Worm (Caenorhabditis elegans): Measurements from ENCODE around the gene pud-3.
"Not testable (repeated sequence)": the region's sequence is repeated elsewhere in the genome, so short reads cannot be mapped to it uniquely, and the experiment has no call there.

The pud-3 gene

DNA sequence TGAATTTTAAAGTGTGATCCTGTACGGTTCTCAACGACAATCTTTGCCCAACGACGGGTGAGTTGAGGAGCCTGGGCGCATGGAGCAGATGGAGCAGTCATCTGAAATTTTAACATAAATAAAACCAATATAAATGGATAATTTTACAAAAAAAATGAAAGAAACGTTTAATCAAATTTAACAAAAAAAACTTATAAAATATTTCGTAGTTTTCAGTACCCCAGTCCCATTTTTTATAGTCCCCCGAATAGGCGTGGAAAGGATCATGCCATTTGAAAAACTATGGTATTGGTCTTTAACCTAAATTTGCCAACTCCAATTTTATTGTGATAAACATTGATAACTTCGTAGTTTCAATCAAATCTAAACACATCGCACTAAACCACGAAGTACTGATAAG, at the start of gene pud-3:
pud-3 (minus strand) TSS at position 101 of the 400 bp plus-strand sequence.
- TF ChIP-seq unc-62 (GFP tag; optimal IDR thresholded peaks at IDR 0.05): no peak

- TF ChIP-seq unc-62 (GFP tag; optimal IDR thresholded peaks at IDR 0.05): no peak
Observed at ce11 chrV:2343572-2343971, 18.6 kb upstream of the pud-3 start.

DNA sequence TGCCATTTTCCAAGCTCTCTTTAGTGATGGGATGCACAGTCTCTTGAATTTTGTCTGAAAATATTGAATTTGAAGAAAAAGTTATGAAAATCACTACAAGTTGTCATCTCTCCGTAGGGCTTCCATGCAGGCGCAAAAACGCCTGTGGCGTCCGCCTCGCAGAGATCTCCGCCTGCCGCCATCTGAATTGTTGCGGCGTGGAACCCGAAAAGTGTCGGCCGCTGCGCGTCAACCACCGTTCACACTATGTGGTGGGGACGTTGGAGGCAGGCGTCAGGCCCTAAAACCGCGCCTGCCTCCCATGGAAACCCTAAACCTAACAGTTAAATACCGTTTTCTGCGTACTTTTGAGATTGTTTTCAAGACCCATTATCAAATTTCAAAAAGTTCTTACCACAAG, 17.1 kb upstream of the pud-3 start:
- no peak for TF ChIP-seq unc-62 (GFP tag; optimal IDR thresholded peaks at IDR 0.05)

- TF ChIP-seq unc-62 (GFP tag; optimal IDR thresholded peaks at IDR 0.05): no peak
Observed at ce11 chrV:2341285-2341684, 16.3 kb upstream of the pud-3 start, which contains the start of gene irld-30. irld-30 (minus strand) TSS chrV:2341385.

- no peak for TF ChIP-seq unc-62 (GFP tag; optimal IDR thresholded peaks at IDR 0.05)
Observed at ce11 chrV:2338538-2338937, 13.6 kb upstream of the pud-3 start, which contains the start of gene irld-29. irld-29 (minus strand) TSS chrV:2338638.

DNA sequence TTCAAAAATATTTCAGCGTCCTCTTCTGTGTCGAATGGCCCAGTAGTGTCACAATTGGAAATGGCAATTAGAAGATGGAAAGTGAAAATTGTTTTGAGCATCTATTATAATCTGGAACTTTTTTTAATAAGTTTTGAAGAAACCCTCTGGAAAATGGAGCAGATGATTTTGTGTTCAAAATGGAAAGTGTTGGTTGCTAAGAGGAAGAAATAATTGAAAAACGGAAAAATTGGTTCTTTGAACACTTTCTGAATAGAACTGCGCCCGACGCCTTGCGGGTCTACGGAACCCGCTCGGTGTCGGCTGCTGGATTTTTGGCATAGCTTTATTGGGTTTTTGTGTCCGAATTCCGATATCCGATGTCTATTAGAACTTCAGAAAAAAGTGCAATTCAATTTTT, 11.2 kb upstream of the pud-3 start, which contains the start of gene irld-28:
irld-28 (minus strand) TSS at position 101 of the 400 bp plus-strand sequence.
- TF ChIP-seq unc-62 (GFP tag; optimal IDR thresholded peaks at IDR 0.05): no peak

- not testable (repeated sequence) for TF ChIP-seq unc-62 (GFP tag; optimal IDR thresholded peaks at IDR 0.05)
Observed at ce11 chrV:2331616-2332015, 6.7 kb upstream of the pud-3 start, which contains the start of gene irld-32. irld-32 (plus strand) TSS chrV:2331916.

DNA sequence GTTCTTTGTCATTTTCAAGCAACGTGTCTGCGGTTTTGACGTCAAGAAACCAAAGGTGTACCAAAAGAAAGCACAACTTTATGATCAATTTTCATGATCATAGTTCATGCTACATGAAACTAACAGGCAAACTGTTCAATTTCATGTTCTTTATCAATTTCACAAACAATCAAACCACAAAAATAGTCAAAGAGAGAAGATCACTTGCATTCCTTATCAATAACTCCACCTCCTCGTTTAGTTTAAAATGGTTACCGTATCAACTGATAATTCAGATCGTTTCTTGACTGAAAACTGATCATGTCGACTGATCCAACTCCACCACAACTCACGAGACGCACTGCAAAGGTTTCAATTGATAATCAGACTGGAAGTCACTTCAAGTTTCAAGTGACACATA, 5.2 kb upstream of the pud-3 start, which contains the start of gene pud-1.1:
pud-1.1 (plus strand) TSS at position 301 of the 400 bp plus-strand sequence.
- TF ChIP-seq unc-62 (GFP tag; optimal IDR thresholded peaks at IDR 0.05): not testable (repeated sequence)

DNA sequence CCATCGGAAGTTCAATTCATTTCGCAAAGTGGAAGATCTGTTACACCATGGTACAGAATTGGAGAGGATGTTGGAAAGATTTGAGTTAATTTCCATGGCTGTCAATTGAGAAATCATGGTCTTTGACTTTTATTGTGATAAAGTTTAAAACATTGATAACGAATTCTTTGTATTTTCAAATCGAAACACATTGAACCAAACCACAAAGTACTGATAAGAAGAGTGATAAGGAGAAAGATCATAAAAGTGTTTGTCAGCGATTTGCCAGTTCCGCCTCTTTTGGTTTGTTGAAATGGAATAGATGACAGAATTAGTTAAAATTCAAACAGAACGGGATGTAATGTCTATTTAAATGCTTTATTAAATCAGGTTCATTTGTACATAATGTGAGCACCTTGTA, 2.2 kb upstream of the pud-3 start:
- TF ChIP-seq unc-62 (GFP tag; optimal IDR thresholded peaks at IDR 0.05): no peak

ce11 chrV:2326378-2326777, 1.4 kb upstream of the pud-3 start, which contains the start of gene pud-4:
pud-4 (plus strand) TSS chrV:2326678.
- TF ChIP-seq unc-62 (GFP tag; optimal IDR thresholded peaks at IDR 0.05): no peak

ce11 chrV:2324260-2324659, 692 bp downstream of the pud-3 start:
- no peak for TF ChIP-seq unc-62 (GFP tag; optimal IDR thresholded peaks at IDR 0.05)

ce11 chrV:2322466-2322865, 2.5 kb downstream of the pud-3 start, which contains the start of gene pud-1.2:
pud-1.2 (minus strand) TSS chrV:2322566.
- TF ChIP-seq unc-62 (GFP tag; optimal IDR thresholded peaks at IDR 0.05): not testable (repeated sequence)

- TF ChIP-seq unc-62 (GFP tag; optimal IDR thresholded peaks at IDR 0.05): not testable (repeated sequence)
Observed at ce11 chrV:2321001-2321400, 4.0 kb downstream of the pud-3 start, which contains the start of gene Y19D10B.6. Y19D10B.6 (minus strand) TSS chrV:2321101.

- no peak for TF ChIP-seq unc-62 (GFP tag; optimal IDR thresholded peaks at IDR 0.05)
Observed at ce11 chrV:2308246-2308645, 16.7 kb downstream of the pud-3 start.

- no peak for TF ChIP-seq unc-62 (GFP tag; optimal IDR thresholded peaks at IDR 0.05)
Observed at ce11 chrV:2306383-2306782, 18.6 kb downstream of the pud-3 start.

- no peak for TF ChIP-seq unc-62 (GFP tag; optimal IDR thresholded peaks at IDR 0.05)
Observed at ce11 chrV:2303775-2304174, 21.2 kb downstream of the pud-3 start, which contains the start of gene irld-15. irld-15 (minus strand) TSS chrV:2303875.

ce11 chrV:2300905-2301304, 24.0 kb downstream of the pud-3 start, which contains the start of gene Y19D10B.8:
Y19D10B.8 (minus strand) TSS chrV:2301005.
- no peak for TF ChIP-seq unc-62 (GFP tag; optimal IDR thresholded peaks at IDR 0.05)

ce11 chrV:2294577-2294976, 30.4 kb downstream of the pud-3 start, which contains the start of gene nhr-226:
nhr-226 (plus strand) TSS chrV:2294877.
- TF ChIP-seq unc-62 (GFP tag; optimal IDR thresholded peaks at IDR 0.05): no peak

Data from whole organism, dauer.